Worm (Caenorhabditis elegans): ENCODE results near the gene mstr-2.

mstr-2 gene

DNA sequence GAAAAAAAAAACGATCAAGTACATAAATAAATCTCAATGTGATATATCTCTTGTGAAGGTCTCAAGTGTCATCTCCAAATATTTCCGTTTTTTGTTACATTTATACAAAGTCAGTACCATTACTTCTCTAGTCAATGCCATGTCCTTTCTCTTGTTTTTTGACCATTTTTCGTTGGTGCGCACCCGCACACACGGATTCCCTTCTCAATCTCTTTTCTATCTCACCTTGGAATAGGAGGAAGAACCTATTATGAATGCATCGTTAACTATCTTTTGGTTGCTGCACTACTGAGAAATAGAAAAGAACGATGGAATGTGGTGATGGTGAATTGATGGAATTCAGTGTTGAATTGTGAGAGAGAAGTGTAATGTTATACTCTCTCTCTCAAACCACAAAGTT, 48.9 kb downstream of the mstr-2 start (continued):
- TF ChIP-seq pha-4 (tag; optimal IDR thresholded peaks at IDR 0.05) = no peak
- no peak for TF ChIP-seq madf-8 (GFP tag; conservative IDR thresholded peaks at IDR 0.05)
- TF ChIP-seq lsl-1 (GFP tag; optimal IDR thresholded peaks at IDR 0.05) = no peak
- no peak for TF ChIP-seq egl-44 (GFP tag; IDR thresholded peaks at IDR 0.05)
- no peak for TF ChIP-seq B0336.3 (GFP tag; IDR thresholded peaks at IDR 0.05)
- TF ChIP-seq nfya-1 (tag; optimal IDR thresholded peaks at IDR 0.05; ENCODE audit: borderline replicate concordance, insufficient read depth) = no peak

DNA sequence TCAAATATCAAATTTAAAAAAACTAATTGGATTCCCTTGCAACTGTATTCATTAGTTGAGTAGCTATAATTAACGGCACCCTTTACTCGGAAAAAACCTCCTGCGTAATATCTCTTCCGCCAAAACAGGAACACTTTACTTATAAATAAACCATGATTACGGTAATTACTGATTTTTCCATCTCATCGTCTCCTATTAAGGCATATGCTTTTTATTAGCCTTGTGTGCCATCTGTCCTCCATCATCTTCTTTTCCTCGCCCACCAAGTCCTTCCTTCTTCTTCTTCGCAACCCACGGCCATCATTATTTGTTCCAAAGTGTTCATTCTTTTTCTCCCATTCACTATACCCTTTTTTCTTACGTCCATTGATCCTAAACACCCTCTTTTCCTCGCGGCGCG, 50.5 kb downstream of the mstr-2 start:
- no peak for TF ChIP-seq sea-2 (GFP tag; IDR thresholded peaks at IDR 0.05)
- TF ChIP-seq rcor-1 (GFP tag; IDR thresholded peaks at IDR 0.05) = no peak
- TF ChIP-seq attf-5 (GFP tag; optimal IDR thresholded peaks at IDR 0.05) = no peak
- no peak for TF ChIP-seq nhr-120 (GFP tag; IDR thresholded peaks at IDR 0.05)
- TF ChIP-seq ztf-25 (GFP tag; IDR thresholded peaks at IDR 0.05) = no peak
- no peak for TF ChIP-seq unc-130 (GFP tag; optimal IDR thresholded peaks at IDR 0.05)
- no peak for TF ChIP-seq hsf-1 (GFP tag; IDR thresholded peaks at IDR 0.05)
- no peak for TF ChIP-seq ceh-58 (GFP tag; IDR thresholded peaks at IDR 0.05)
- no peak for TF ChIP-seq B0035.1 (tag; optimal IDR thresholded peaks at IDR 0.05)
- no peak for TF ChIP-seq lin-35 (GFP tag; optimal IDR thresholded peaks at IDR 0.05)
- TF ChIP-seq pbrm-1 (GFP tag; IDR thresholded peaks at IDR 0.05) = no peak
- TF ChIP-seq somi-1 (GFP tag; optimal IDR thresholded peaks at IDR 0.05) = no peak
- TF ChIP-seq Y79H2A.3 (GFP tag; conservative IDR thresholded peaks at IDR 0.05) = no peak
- TF ChIP-seq B0261.1 (tag; optimal IDR thresholded peaks at IDR 0.05) = no peak

- TF ChIP-seq nhr-27 (tag; optimal IDR thresholded peaks at IDR 0.05) = no peak
- no peak for TF ChIP-seq mcd-1 (GFP tag; IDR thresholded peaks at IDR 0.05)
- peak; percentile 5 for TF ChIP-seq xnd-1 (tag; optimal IDR thresholded peaks at IDR 0.05)
- TF ChIP-seq madf-8 (GFP tag; conservative IDR thresholded peaks at IDR 0.05) = peak; percentile 62; the same call in 1 of the 2 replicates
- TF ChIP-seq dpl-1 (GFP tag; optimal IDR thresholded peaks at IDR 0.05) = peak; percentile 29
- TF ChIP-seq efl-1 (GFP tag; optimal IDR thresholded peaks at IDR 0.05) = peak; percentile 41
Measured at ce11 chrIII:4520057-4520456, 51.1 kb downstream of the mstr-2 start, which contains the start of gene cdh-4. Gene cdh-4, plus strand, starts transcription at chrIII:4520357.
